Worm (Caenorhabditis elegans): ENCODE measurements around the gene C45E5.1.

ce11 chrIV:5744114-5744513, at the start of gene C45E5.1:
- TF ChIP-seq tra-4 (tag; optimal IDR thresholded peaks at IDR 0.05): no peak
- no peak for TF ChIP-seq ceh-36 (tag; optimal IDR thresholded peaks at IDR 0.05)
- TF ChIP-seq ama-1 (optimal IDR thresholded peaks at IDR 0.05): no peak
- TF ChIP-seq ets-7 (tag; optimal IDR thresholded peaks at IDR 0.05): no peak
- no peak for TF ChIP-seq pes-1 (GFP tag; IDR thresholded peaks at IDR 0.05)
- no peak for TF ChIP-seq aly-1 (tag; optimal IDR thresholded peaks at IDR 0.05)
